Comparison of ENCODE assay signal across 1 fruit fly cellular context in the genomic region with DNA sequence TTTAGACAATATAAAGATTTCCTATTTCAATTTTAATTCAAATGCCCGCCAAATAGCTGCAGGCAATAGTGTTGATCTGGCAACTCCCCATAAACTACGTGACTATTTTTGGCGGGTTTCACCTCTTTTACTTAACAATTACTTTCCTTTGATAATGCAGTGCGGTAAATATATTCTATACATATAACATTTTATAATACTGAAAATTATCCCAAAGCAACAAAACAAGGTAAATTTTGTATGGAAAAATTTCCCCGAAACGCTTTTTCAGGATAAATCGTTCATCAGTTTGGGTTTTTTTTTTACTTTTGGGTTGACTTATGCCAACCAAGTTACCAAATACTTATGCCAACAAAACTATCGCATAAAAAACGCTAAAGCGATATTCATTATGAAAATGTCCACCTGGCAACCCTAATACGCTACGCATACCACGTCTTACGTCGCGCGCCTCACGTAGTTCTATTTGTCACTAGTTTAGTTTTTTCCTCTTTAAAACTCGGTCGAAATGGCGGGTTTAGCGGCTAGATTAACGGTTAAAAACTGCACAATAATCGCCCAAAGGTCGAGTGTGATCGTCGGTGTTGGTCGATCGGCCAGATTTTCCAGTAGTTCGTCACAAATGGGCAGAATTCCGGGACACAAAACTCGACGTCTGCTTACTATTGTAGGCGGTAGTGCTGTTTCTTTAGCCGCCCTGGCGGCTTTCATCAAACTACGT.
TF ChIP-seq lines count a peak whose summit lies in the region.

Gene MICU3 (plus strand): TSS at position 442 of the 721 bp plus-strand sequence.

TF ChIP-seq in whole organism, embryonic, 481 proteins besides CTCF, POLR2A, EP300 and RAD21 (continued from another document and continues in another):
- peak; percentile 68 for TF ChIP-seq tin (GFP tag; optimal IDR thresholded peaks at IDR 0.05; lab: Kevin White, UChicago)
- peak; percentile 67 for TF ChIP-seq CG18764 (GFP tag; optimal IDR thresholded peaks at IDR 0.05; lab: Kevin White, UChicago)
- TF ChIP-seq Fer1 (GFP tag; optimal IDR thresholded peaks at IDR 0.05; lab: Kevin White, UChicago) = peak; percentile 58
- TF ChIP-seq luna (GFP tag; optimal IDR thresholded peaks at IDR 0.05; lab: Kevin White, UChicago) = peak; percentile 49
- TF ChIP-seq pan (optimal IDR thresholded peaks at IDR 0.05; lab: Kevin White, UChicago) = no peak
- TF ChIP-seq pan (GFP tag; optimal IDR thresholded peaks at IDR 0.05 in 1 of 2, IDR thresholded peaks at IDR 0.05 in 1 of 2) = peak in 1 of 2 experiments; percentile 72
- TF ChIP-seq lbe (GFP tag; optimal IDR thresholded peaks at IDR 0.05; lab: Kevin White, UChicago) = no peak
- TF ChIP-seq ems (GFP tag; optimal IDR thresholded peaks at IDR 0.05; lab: Kevin White, UChicago) = peak; percentile 47
- TF ChIP-seq lab (GFP tag; optimal IDR thresholded peaks at IDR 0.05; lab: Kevin White, UChicago) = peak; percentile 77
- TF ChIP-seq ken (GFP tag; IDR thresholded peaks at IDR 0.05; lab: Robert Waterston, UW) = no peak; the same call in 2 of the 3 replicates
- TF ChIP-seq ab (GFP tag; optimal IDR thresholded peaks at IDR 0.05; lab: Kevin White, UChicago) = peak; percentile 17
- TF ChIP-seq CG30403 (GFP tag; optimal IDR thresholded peaks at IDR 0.05; lab: Kevin White, UChicago) = peak; percentile 78
- TF ChIP-seq CG7357 (GFP tag; IDR thresholded peaks at IDR 0.05; lab: Robert Waterston, UW) = 0 out of 3 replicates have a peak, but pooled peaks have one; percentile 17
- peak; percentile 48; the same call in 1 of the 3 replicates for TF ChIP-seq zen2 (GFP tag; IDR thresholded peaks at IDR 0.05; lab: Robert Waterston, UW; ENCODE audit: partially characterized antibody)
- TF ChIP-seq crp (GFP tag; optimal IDR thresholded peaks at IDR 0.05; lab: Kevin White, UChicago) = peak in 1 of 2 experiments; percentile 31
- TF ChIP-seq CG8290 (GFP tag; optimal IDR thresholded peaks at IDR 0.05; lab: Kevin White, UChicago) = peak; percentile 28
- peak in 1 of 2 experiments; percentile 51 for TF ChIP-seq CG8290 (tag; optimal IDR thresholded peaks at IDR 0.05; lab: Kevin White, UChicago)
- TF ChIP-seq CG7745 (tag; optimal IDR thresholded peaks at IDR 0.05; lab: Kevin White, UChicago) = no peak
- TF ChIP-seq gsb (GFP tag; IDR thresholded peaks at IDR 0.05; lab: Robert Waterston, UW) = no peak
- peak; percentile 73 for TF ChIP-seq amos (GFP tag; IDR thresholded peaks at IDR 0.05; lab: Robert Waterston, UW; ENCODE audit: partially characterized antibody)
- TF ChIP-seq CG10462 (GFP tag; optimal IDR thresholded peaks at IDR 0.05; lab: Kevin White, UChicago) = peak; percentile 5
- peak; percentile 47 for TF ChIP-seq fd96Cb (tag; optimal IDR thresholded peaks at IDR 0.05; lab: Kevin White, UChicago)
- no peak for TF ChIP-seq fru (optimal IDR thresholded peaks at IDR 0.05; lab: Kevin White, UChicago)
- TF ChIP-seq fd3F (GFP tag; optimal IDR thresholded peaks at IDR 0.05; lab: Kevin White, UChicago) = peak; percentile 52
- no peak for TF ChIP-seq CG14965 (GFP tag; optimal IDR thresholded peaks at IDR 0.05; lab: Kevin White, UChicago; ENCODE audit: borderline replicate concordance)
- TF ChIP-seq CG2199 (GFP tag; IDR thresholded peaks at IDR 0.05; lab: Robert Waterston, UW) = no peak
- peak; percentile 72 for TF ChIP-seq CG14860 (GFP tag; IDR thresholded peaks at IDR 0.05; lab: Robert Waterston, UW; ENCODE audit: partially characterized antibody)
- TF ChIP-seq caup (GFP tag; optimal IDR thresholded peaks at IDR 0.05; lab: Kevin White, UChicago; ENCODE audit: severe bottlenecking) = peak; percentile 50
- TF ChIP-seq prd (optimal IDR thresholded peaks at IDR 0.05; lab: Kevin White, UChicago) = no peak
- TF ChIP-seq prd (GFP tag; IDR thresholded peaks at IDR 0.05; lab: Robert Waterston, UW) = peak; percentile 75; the same call in 2 of the 3 replicates
- peak; percentile 61 for TF ChIP-seq NfI (GFP tag; optimal IDR thresholded peaks at IDR 0.05; lab: Kevin White, UChicago)
- TF ChIP-seq Chrac-16 (GFP tag; optimal IDR thresholded peaks at IDR 0.05; lab: Kevin White, UChicago) = peak; percentile 74
- TF ChIP-seq CG6683 (GFP tag; optimal IDR thresholded peaks at IDR 0.05; lab: Kevin White, UChicago) = no peak
- no peak for TF ChIP-seq B-H1 (GFP tag; IDR thresholded peaks at IDR 0.05; lab: Robert Waterston, UW)
- TF ChIP-seq CG32532 (GFP tag; IDR thresholded peaks at IDR 0.05; lab: Robert Waterston, UW) = peak; percentile 73
- TF ChIP-seq CG17385 (GFP tag; optimal IDR thresholded peaks at IDR 0.05; lab: Kevin White, UChicago) = peak; percentile 34
- TF ChIP-seq CG34224 (GFP tag; IDR thresholded peaks at IDR 0.05; lab: Robert Waterston, UW; ENCODE audit: partially characterized antibody) = peak; percentile 61
- TF ChIP-seq Antp (GFP tag; optimal IDR thresholded peaks at IDR 0.05; lab: Kevin White, UChicago) = peak; percentile 66
- TF ChIP-seq zen (tag; optimal IDR thresholded peaks at IDR 0.05; lab: Kevin White, UChicago) = peak; percentile 58
- no peak for TF ChIP-seq CG2202 (tag; optimal IDR thresholded peaks at IDR 0.05; lab: Kevin White, UChicago)
- TF ChIP-seq CG12104 (GFP tag; optimal IDR thresholded peaks at IDR 0.05; lab: Kevin White, UChicago) = peak; percentile 44
- TF ChIP-seq dan (GFP tag; IDR thresholded peaks at IDR 0.05; lab: Robert Waterston, UW) = no peak
- peak; percentile 71; the same call in 2 of the 3 replicates for TF ChIP-seq CG6791 (GFP tag; IDR thresholded peaks at IDR 0.05; lab: Robert Waterston, UW; ENCODE audit: partially characterized antibody)
- TF ChIP-seq ham (GFP tag; IDR thresholded peaks at IDR 0.05; lab: Robert Waterston, UW) = no peak
- TF ChIP-seq CG13424 (tag; optimal IDR thresholded peaks at IDR 0.05; lab: Kevin White, UChicago) = peak; percentile 67
- peak; percentile 47 for TF ChIP-seq CG6272 (GFP tag; IDR thresholded peaks at IDR 0.05; lab: Robert Waterston, UW)
- TF ChIP-seq CG14014 (GFP tag; IDR thresholded peaks at IDR 0.05; lab: Robert Waterston, UW) = peak; percentile 65
- peak; percentile 41 for TF ChIP-seq CG16863 (GFP tag; optimal IDR thresholded peaks at IDR 0.05; lab: Kevin White, UChicago)
- peak; percentile 36 for TF ChIP-seq Fer2 (tag; optimal IDR thresholded peaks at IDR 0.05; lab: Kevin White, UChicago)
- no peak for TF ChIP-seq ATbp (GFP tag; optimal IDR thresholded peaks at IDR 0.05; lab: Kevin White, UChicago)
- peak; percentile 46 for TF ChIP-seq ewg (GFP tag; optimal IDR thresholded peaks at IDR 0.05; lab: Kevin White, UChicago)
- peak; percentile 68 for TF ChIP-seq Ssrp (tag; optimal IDR thresholded peaks at IDR 0.05; lab: Kevin White, UChicago)
- TF ChIP-seq otp (GFP tag; IDR thresholded peaks at IDR 0.05; lab: Robert Waterston, UW) = 0 out of 3 replicates have a peak, but pooled peaks have one; percentile 49
- TF ChIP-seq CG30431 (GFP tag; optimal IDR thresholded peaks at IDR 0.05; lab: Kevin White, UChicago) = peak; percentile 45
- peak; percentile 27 for TF ChIP-seq NC2β (GFP tag; optimal IDR thresholded peaks at IDR 0.05; lab: Kevin White, UChicago)
- TF ChIP-seq D19B (GFP tag; optimal IDR thresholded peaks at IDR 0.05; lab: Kevin White, UChicago) = peak; percentile 28
- TF ChIP-seq Oli (tag; optimal IDR thresholded peaks at IDR 0.05; lab: Kevin White, UChicago) = peak; percentile 52
- no peak for TF ChIP-seq CG3726 (GFP tag; IDR thresholded peaks at IDR 0.05; lab: Robert Waterston, UW)
- peak; percentile 3 for TF ChIP-seq Nf-YC (tag; optimal IDR thresholded peaks at IDR 0.05; lab: Kevin White, UChicago)
- no peak for TF ChIP-seq kni (GFP tag; optimal IDR thresholded peaks at IDR 0.05; lab: Kevin White, UChicago)
- TF ChIP-seq dmrt99B (tag; optimal IDR thresholded peaks at IDR 0.05; lab: Kevin White, UChicago) = no peak
- peak; percentile 9; the same call in 1 of the 2 replicates for TF ChIP-seq CG8765 (GFP tag; IDR thresholded peaks at IDR 0.05; lab: Robert Waterston, UW)
- peak; percentile 8 for TF ChIP-seq trh (GFP tag; optimal IDR thresholded peaks at IDR 0.05; lab: Kevin White, UChicago)
- peak; percentile 54 for TF ChIP-seq ttk (GFP tag; IDR thresholded peaks at IDR 0.05; lab: Robert Waterston, UW)
- peak; percentile 72 for TF ChIP-seq vvl (GFP tag; IDR thresholded peaks at IDR 0.05; lab: Robert Waterston, UW)
- TF ChIP-seq CG13624 (GFP tag; optimal IDR thresholded peaks at IDR 0.05; lab: Kevin White, UChicago) = peak; percentile 51
- TF ChIP-seq corto (GFP tag; optimal IDR thresholded peaks at IDR 0.05; lab: Kevin White, UChicago) = no peak
- TF ChIP-seq peb (GFP tag; IDR thresholded peaks at IDR 0.05; lab: Robert Waterston, UW) = peak; percentile 41; the same call in 1 of the 2 replicates
- TF ChIP-seq zfh2 (GFP tag; optimal IDR thresholded peaks at IDR 0.05; lab: Kevin White, UChicago) = peak; percentile 75
- peak; percentile 43; the same call in 1 of the 2 replicates for TF ChIP-seq Rx (GFP tag; IDR thresholded peaks at IDR 0.05; lab: Robert Waterston, UW)
- TF ChIP-seq CG2116 (GFP tag; optimal IDR thresholded peaks at IDR 0.05; lab: Kevin White, UChicago) = peak; percentile 53
- TF ChIP-seq disco-r (GFP tag; optimal IDR thresholded peaks at IDR 0.05; lab: Kevin White, UChicago) = peak; percentile 6
- peak; percentile 40 for TF ChIP-seq CG16815 (GFP tag; optimal IDR thresholded peaks at IDR 0.05; lab: Kevin White, UChicago)
- no peak for TF ChIP-seq CG43689 (GFP tag; IDR thresholded peaks at IDR 0.05; lab: Robert Waterston, UW)
- TF ChIP-seq wek (GFP tag; optimal IDR thresholded peaks at IDR 0.05; lab: Kevin White, UChicago) = no peak
- TF ChIP-seq CG7271 (tag; optimal IDR thresholded peaks at IDR 0.05; lab: Kevin White, UChicago) = no peak
- TF ChIP-seq mirr (GFP tag; optimal IDR thresholded peaks at IDR 0.05; lab: Kevin White, UChicago) = no peak
- no peak for TF ChIP-seq CG10959 (GFP tag; IDR thresholded peaks at IDR 0.05; lab: Robert Waterston, UW)
- no peak for TF ChIP-seq H15 (GFP tag; IDR thresholded peaks at IDR 0.05; lab: Robert Waterston, UW)
- no peak for TF ChIP-seq chinmo (GFP tag; IDR thresholded peaks at IDR 0.05; lab: Robert Waterston, UW; ENCODE audit: partially characterized antibody)
- TF ChIP-seq CG6689 (GFP tag; IDR thresholded peaks at IDR 0.05; lab: Robert Waterston, UW) = peak; percentile 66
- peak; percentile 49 for TF ChIP-seq Sry-δ (GFP tag; optimal IDR thresholded peaks at IDR 0.05; lab: Kevin White, UChicago)
- TF ChIP-seq Hr78 (GFP tag; optimal IDR thresholded peaks at IDR 0.05; lab: Kevin White, UChicago) = no peak
- TF ChIP-seq CG14441 (GFP tag; IDR thresholded peaks at IDR 0.05; lab: Robert Waterston, UW) = peak; percentile 65
- TF ChIP-seq Oaz (GFP tag; IDR thresholded peaks at IDR 0.05; lab: Robert Waterston, UW) = 0 out of 2 replicates have a peak, but pooled peaks have one; percentile 33
- peak in 1 of 2 experiments; percentile 77 for TF ChIP-seq Hr51 (GFP tag; optimal IDR thresholded peaks at IDR 0.05; lab: Kevin White, UChicago)
- no peak for TF ChIP-seq crc (GFP tag; optimal IDR thresholded peaks at IDR 0.05; lab: Kevin White, UChicago)
- peak; percentile 48; the same call in 1 of the 2 replicates for TF ChIP-seq CG4404 (GFP tag; IDR thresholded peaks at IDR 0.05; lab: Robert Waterston, UW)
- TF ChIP-seq E2f2 (GFP tag; IDR thresholded peaks at IDR 0.05; lab: Robert Waterston, UW) = peak; percentile 89
- TF ChIP-seq CG17568 (GFP tag; optimal IDR thresholded peaks at IDR 0.05; lab: Kevin White, UChicago) = no peak
- TF ChIP-seq CG15514 (GFP tag; optimal IDR thresholded peaks at IDR 0.05; lab: Kevin White, UChicago) = peak; percentile 29
- peak; percentile 52 for TF ChIP-seq Atf3 (GFP tag; optimal IDR thresholded peaks at IDR 0.05; lab: Kevin White, UChicago)
- TF ChIP-seq CG10654 (GFP tag; optimal IDR thresholded peaks at IDR 0.05; lab: Kevin White, UChicago) = peak; percentile 52
- TF ChIP-seq sima (GFP tag; optimal IDR thresholded peaks at IDR 0.05; lab: Kevin White, UChicago) = no peak
- TF ChIP-seq chm (GFP tag; IDR thresholded peaks at IDR 0.05; lab: Robert Waterston, UW) = peak; percentile 71; the same call in 1 of the 2 replicates
- no peak for TF ChIP-seq Drgx (GFP tag; IDR thresholded peaks at IDR 0.05; lab: Robert Waterston, UW)
- TF ChIP-seq CG13287 (GFP tag; IDR thresholded peaks at IDR 0.05; lab: Robert Waterston, UW; ENCODE audit: partially characterized antibody) = peak; percentile 78; the same call in 1 of the 2 replicates
- peak; percentile 47 for TF ChIP-seq slp2 (GFP tag; optimal IDR thresholded peaks at IDR 0.05; lab: Kevin White, UChicago)
- TF ChIP-seq emc (GFP tag; optimal IDR thresholded peaks at IDR 0.05; lab: Kevin White, UChicago) = peak; percentile 37
- peak; percentile 31 for TF ChIP-seq Usf (GFP tag; optimal IDR thresholded peaks at IDR 0.05; lab: Kevin White, UChicago)
- no peak for TF ChIP-seq Kr (GFP tag; optimal IDR thresholded peaks at IDR 0.05; lab: Kevin White, UChicago)
- peak; percentile 73; the same call in 2 of the 3 replicates for TF ChIP-seq CG17361 (GFP tag; IDR thresholded peaks at IDR 0.05; lab: Robert Waterston, UW)
- TF ChIP-seq Hsf (GFP tag; optimal IDR thresholded peaks at IDR 0.05; lab: Kevin White, UChicago) = peak; percentile 71
- TF ChIP-seq ac (GFP tag; optimal IDR thresholded peaks at IDR 0.05; lab: Kevin White, UChicago) = no peak
- no peak for TF ChIP-seq org-1 (GFP tag; optimal IDR thresholded peaks at IDR 0.05; lab: Kevin White, UChicago)
- peak; percentile 66 for TF ChIP-seq CG7839 (tag; optimal IDR thresholded peaks at IDR 0.05; lab: Kevin White, UChicago)
- TF ChIP-seq hb (GFP tag; IDR thresholded peaks at IDR 0.05; lab: Robert Waterston, UW; ENCODE audit: partially characterized antibody) = peak; percentile 69
- TF ChIP-seq pzg (GFP tag; optimal IDR thresholded peaks at IDR 0.05; lab: Kevin White, UChicago) = peak; percentile 48
- TF ChIP-seq run (tag; optimal IDR thresholded peaks at IDR 0.05; lab: Kevin White, UChicago) = no peak
- TF ChIP-seq nerfin-2 (GFP tag; IDR thresholded peaks at IDR 0.05; lab: Robert Waterston, UW; ENCODE audit: partially characterized antibody) = peak; percentile 60
- peak; percentile 37 for TF ChIP-seq Mes4 (GFP tag; optimal IDR thresholded peaks at IDR 0.05; lab: Kevin White, UChicago)
- TF ChIP-seq ash1 (GFP tag; optimal IDR thresholded peaks at IDR 0.05; lab: Kevin White, UChicago) = no peak
- no peak for TF ChIP-seq eyg (GFP tag; optimal IDR thresholded peaks at IDR 0.05; lab: Kevin White, UChicago)
- no peak for TF ChIP-seq CG12299 (tag; optimal IDR thresholded peaks at IDR 0.05; lab: Kevin White, UChicago)
- peak; percentile 9 for TF ChIP-seq her (GFP tag; optimal IDR thresholded peaks at IDR 0.05; lab: Kevin White, UChicago)
- TF ChIP-seq grn (GFP tag; optimal IDR thresholded peaks at IDR 0.05; lab: Kevin White, UChicago) = no peak
- TF ChIP-seq TFAM (GFP tag; optimal IDR thresholded peaks at IDR 0.05; lab: Kevin White, UChicago) = no peak
- no peak for TF ChIP-seq pfk (GFP tag; optimal IDR thresholded peaks at IDR 0.05; lab: Kevin White, UChicago)
- TF ChIP-seq CG18476 (GFP tag; optimal IDR thresholded peaks at IDR 0.05; lab: Kevin White, UChicago) = peak; percentile 60
